Worm (Caenorhabditis elegans) whole organism, L1 larva: ENCODE results near the gene Y108G3AL.2.

ENCODE experiments used
- ets-5 ChIP-seq: fragments of 200-800 bp; sonication (Bioruptor generic); IDR thresholded peaks from 2 replicates; pipeline ENCODE4 v1.3.6; 2022; ENCODE audit warnings: missing genetic modification characterization, missing compliant biosample characterization
- fos-1 ChIP-seq: fragments of 150-350 bp; optimal IDR thresholded peaks from 2 replicates; lab custom pipeline; 2014; ENCODE audit warnings: missing biosample characterization, missing genetic modification characterization

- TF ChIP-seq fos-1 = no peak
- no peak for TF ChIP-seq ets-5 (GFP tag; lab: Robert Waterston, UW)
Observed at ce11 chrV:151310-151709, 15.5 kb upstream of the Y108G3AL.2 start, which contains the start of gene W03F9.4.
